Fruit fly (Drosophila melanogaster) whole organism, embryonic: ENCODE data around the gene NetB.

ENCODE experiments used
- Ada2b ChIP-seq: fragments of 200-800 bp; sonication (Bioruptor generic); IDR thresholded peaks from 2 replicates; pipeline ENCODE4 v1.3.6; 2022; ENCODE audit warnings: missing biosample characterization, missing genetic modification characterization
- Bteb2 ChIP-seq: fragments of 200-800 bp; sonication (Bioruptor generic); optimal IDR thresholded peaks from 2 replicates; lab custom pipeline; 2016; ENCODE audit warnings: missing biosample characterization, missing genetic modification characterization
- C15 ChIP-seq: fragments of 200-800 bp; sonication (Bioruptor generic); IDR thresholded peaks from 3 replicates; pipeline ENCODE4 v1.3.6; 2022; ENCODE audit warnings: missing biosample characterization, missing genetic modification characterization
- CG10462 ChIP-seq: fragments of 200-800 bp; sonication (Bioruptor generic); optimal IDR thresholded peaks from 2 replicates; lab custom pipeline; 2016; ENCODE audit warnings: missing biosample characterization, missing genetic modification characterization
- CG10565 ChIP-seq: fragments of 200-800 bp; sonication (Bioruptor generic); optimal IDR thresholded peaks from 3 replicates; lab custom pipeline; 2016; ENCODE audit warnings: missing biosample characterization, mild to moderate bottlenecking, missing genetic modification characterization
- CG11093 ChIP-seq: fragments of 200-800 bp; sonication (Bioruptor generic); IDR thresholded peaks from 3 replicates; pipeline ENCODE4 v1.3.6; 2022; ENCODE audit warnings: missing biosample characterization, missing genetic modification characterization
- CG12071 ChIP-seq: fragments of 200-800 bp; sonication (Bioruptor generic); optimal IDR thresholded peaks from 3 replicates; lab custom pipeline; 2018; ENCODE audit warnings: missing biosample characterization, mild to moderate bottlenecking, missing genetic modification characterization
- CG12104 ChIP-seq: fragments of 200-800 bp; sonication (Bioruptor generic); optimal IDR thresholded peaks from 3 replicates; lab custom pipeline; 2016; ENCODE audit warnings: missing biosample characterization, missing genetic modification characterization
- CG13624 ChIP-seq: fragments of 200-800 bp; sonication (Bioruptor generic); optimal IDR thresholded peaks from 2 replicates; lab custom pipeline; 2016; ENCODE audit warnings: missing biosample characterization, missing genetic modification characterization
- CG15269 ChIP-seq: fragments of 200-800 bp; sonication (Bioruptor generic); optimal IDR thresholded peaks from 2 replicates; lab custom pipeline; 2018; ENCODE audit warnings: missing biosample characterization, mild to moderate bottlenecking, missing genetic modification characterization, moderate library complexity
- CG17568 ChIP-seq: fragments of 200-800 bp; sonication (Bioruptor generic); optimal IDR thresholded peaks from 2 replicates; lab custom pipeline; 2018; ENCODE audit warnings: missing biosample characterization, mild to moderate bottlenecking, missing genetic modification characterization, moderate library complexity
- CG17612 ChIP-seq: fragments of 200-800 bp; sonication (Bioruptor generic); IDR thresholded peaks from 2 replicates; pipeline ENCODE4 v1.3.6; 2022; ENCODE audit warnings: missing biosample characterization, missing genetic modification characterization
- CG34224 ChIP-seq: fragments of 200-800 bp; sonication (Bioruptor generic); IDR thresholded peaks from 3 replicates; pipeline ENCODE4 v1.3.6; 2022; ENCODE audit warnings: missing biosample characterization, missing genetic modification characterization; ENCODE audit not compliant: partially characterized antibody
- CG34376 ChIP-seq: fragments of 200-800 bp; sonication (Bioruptor generic); optimal IDR thresholded peaks from 2 replicates; lab custom pipeline; 2018; ENCODE audit warnings: missing biosample characterization, mild to moderate bottlenecking, missing genetic modification characterization
- CG6791 ChIP-seq: fragments of 200-800 bp; sonication (Bioruptor generic); IDR thresholded peaks from 3 replicates; pipeline ENCODE4 v1.3.6; 2022; ENCODE audit warnings: missing biosample characterization, missing genetic modification characterization; ENCODE audit not compliant: partially characterized antibody
- CG7372 ChIP-seq: fragments of 200-800 bp; sonication (Bioruptor generic); IDR thresholded peaks from 2 replicates; pipeline ENCODE4 v1.3.6; 2022; ENCODE audit warnings: missing biosample characterization, missing genetic modification characterization
- CG8478 ChIP-seq: fragments of >200 bp; optimal IDR thresholded peaks from 2 replicates; lab custom pipeline; 2018
- Dfd ChIP-seq, 2 experiments: fragments of >200 bp; optimal IDR thresholded peaks; 2 replicates each; lab custom pipeline; 2017; ENCODE audit warnings: missing biosample characterization in 2 of 2, missing genetic modification characterization in 2 of 2
- Drgx ChIP-seq: fragments of 200-800 bp; sonication (Bioruptor generic); IDR thresholded peaks from 2 replicates; pipeline ENCODE4 v1.3.6; 2022; ENCODE audit warnings: missing biosample characterization, missing genetic modification characterization
- Ets97D ChIP-seq: fragments of 200-800 bp; sonication (Bioruptor generic); optimal IDR thresholded peaks from 3 replicates; lab custom pipeline; 2016; ENCODE audit warnings: missing biosample characterization, missing genetic modification characterization
- GATAe ChIP-seq: fragments of 200-800 bp; sonication (Bioruptor generic); conservative IDR thresholded peaks from 2 replicates; pipeline ENCODE4 v1.3.6; 2022; ENCODE audit warnings: missing biosample characterization, missing genetic modification characterization
- HHEX ChIP-seq: fragments of 200-800 bp; sonication (Bioruptor generic); optimal IDR thresholded peaks from 3 replicates; lab custom pipeline; 2017; ENCODE audit warnings: missing biosample characterization, mild to moderate bottlenecking, missing genetic modification characterization, missing genetic modification reagents
- HmgD ChIP-seq: fragments of 200-800 bp; sonication (Bioruptor generic); optimal IDR thresholded peaks from 3 replicates; lab custom pipeline; 2016; ENCODE audit warnings: missing biosample characterization, missing genetic modification characterization
- Lhr ChIP-seq: fragments of 200-800 bp; sonication (Bioruptor generic); optimal IDR thresholded peaks from 3 replicates; lab custom pipeline; 2017; ENCODE audit warnings: mild to moderate bottlenecking, missing biosample characterization, missing genetic modification reagents, missing genetic modification characterization
- Lim3 ChIP-seq: fragments of 200-800 bp; sonication (Bioruptor generic); IDR thresholded peaks from 2 replicates; pipeline ENCODE4 v1.3.6; 2022; ENCODE audit warnings: missing biosample characterization, missing genetic modification characterization
- Mad ChIP-seq: fragments of 200-800 bp; sonication (Bioruptor generic); optimal IDR thresholded peaks from 2 replicates; lab custom pipeline; 2016; ENCODE audit warnings: missing biosample characterization, missing genetic modification characterization
- Myb ChIP-seq: fragments of 200-800 bp; sonication (Bioruptor generic); optimal IDR thresholded peaks from 2 replicates; lab custom pipeline; 2016; ENCODE audit warnings: missing biosample characterization, missing genetic modification characterization
- NC2α ChIP-seq: fragments of 200-800 bp; sonication (Bioruptor generic); optimal IDR thresholded peaks from 2 replicates; lab custom pipeline; 2016; ENCODE audit warnings: missing biosample characterization, missing genetic modification characterization
- NC2β ChIP-seq: fragments of 200-800 bp; sonication (Bioruptor generic); optimal IDR thresholded peaks from 2 replicates; lab custom pipeline; 2016; ENCODE audit warnings: missing biosample characterization, missing genetic modification characterization
- Pdp1 ChIP-seq, 2 experiments: fragments of 200-800 bp; sonication (Bioruptor generic); optimal IDR thresholded peaks; 3 replicates each; lab custom pipeline; 2016; ENCODE audit warnings: missing biosample characterization in 2 of 2, missing genetic modification characterization in 2 of 2, mild to moderate bottlenecking in 1 of 2, moderate library complexity in 1 of 2
- Poxn ChIP-seq: fragments of 200-800 bp; sonication (Bioruptor generic); IDR thresholded peaks from 2 replicates; pipeline ENCODE4 v1.3.6; 2022; ENCODE audit warnings: missing biosample characterization, missing genetic modification characterization
- Xbp1 ChIP-seq: fragments of 200-800 bp; sonication (Bioruptor generic); optimal IDR thresholded peaks from 3 replicates; lab custom pipeline; 2016; ENCODE audit warnings: missing biosample characterization, mild to moderate bottlenecking, missing genetic modification characterization
- bab2 ChIP-seq: fragments of 200-800 bp; sonication (Bioruptor generic); optimal IDR thresholded peaks from 2 replicates; lab custom pipeline; 2016; ENCODE audit warnings: missing biosample characterization, missing genetic modification characterization
- bcd ChIP-seq: fragments of 200-800 bp; sonication (Bioruptor generic); optimal IDR thresholded peaks from 2 replicates; lab custom pipeline; 2017; ENCODE audit warnings: missing biosample characterization, mild to moderate bottlenecking, missing genetic modification characterization
- chinmo ChIP-seq: fragments of 200-800 bp; sonication (Bioruptor generic); IDR thresholded peaks from 4 replicates; pipeline ENCODE4 v1.3.6; 2022; ENCODE audit warnings: missing biosample characterization, missing genetic modification characterization; ENCODE audit not compliant: partially characterized antibody
- croc ChIP-seq: fragments of 200-800 bp; sonication (Bioruptor generic); conservative IDR thresholded peaks from 3 replicates; pipeline ENCODE4 v1.3.6; 2022; ENCODE audit warnings: missing biosample characterization, missing genetic modification characterization
- dmrt11E ChIP-seq: fragments of 200-800 bp; sonication (Bioruptor generic); optimal IDR thresholded peaks from 3 replicates; lab custom pipeline; 2018; ENCODE audit warnings: missing biosample characterization, mild to moderate bottlenecking, missing genetic modification characterization, moderate library complexity
- eve ChIP-seq, 2 experiments: fragments of >200 bp; optimal IDR thresholded peaks; 2 replicates each; lab custom pipeline; 2017; ENCODE audit warnings: missing biosample characterization in 2 of 2, missing genetic modification characterization in 2 of 2
- jigr1 ChIP-seq: fragments of 200-800 bp; sonication (Bioruptor generic); IDR thresholded peaks from 3 replicates; pipeline ENCODE4 v1.3.6; 2022; ENCODE audit warnings: missing biosample characterization, missing genetic modification characterization
- lilli ChIP-seq: fragments of 200-800 bp; sonication (Bioruptor generic); optimal IDR thresholded peaks from 3 replicates; lab custom pipeline; 2016; ENCODE audit warnings: missing biosample characterization, missing genetic modification characterization
- nmo ChIP-seq: fragments of 200-800 bp; sonication (Bioruptor generic); optimal IDR thresholded peaks from 2 replicates; lab custom pipeline; 2018; ENCODE audit warnings: missing biosample characterization, mild to moderate bottlenecking, missing genetic modification characterization, moderate library complexity
- p53 ChIP-seq: fragments of 200-800 bp; sonication (Bioruptor generic); optimal IDR thresholded peaks from 2 replicates; lab custom pipeline; 2016; ENCODE audit warnings: missing biosample characterization, missing genetic modification characterization
- peb ChIP-seq: fragments of 200-800 bp; sonication (Bioruptor generic); IDR thresholded peaks from 2 replicates; pipeline ENCODE4 v1.3.6; 2022; ENCODE audit warnings: missing biosample characterization, missing genetic modification characterization
- pfk ChIP-seq: fragments of 200-800 bp; sonication (Bioruptor generic); optimal IDR thresholded peaks from 2 replicates; lab custom pipeline; 2018; ENCODE audit warnings: missing biosample characterization, mild to moderate bottlenecking, missing genetic modification characterization, moderate library complexity
- pum ChIP-seq: fragments of 200-800 bp; sonication (Bioruptor generic); optimal IDR thresholded peaks from 2 replicates; lab custom pipeline; 2016; ENCODE audit warnings: missing biosample characterization, missing genetic modification characterization
- ranshi ChIP-seq: fragments of 200-800 bp; sonication (Bioruptor generic); IDR thresholded peaks from 2 replicates; pipeline ENCODE4 v1.3.6; 2022; ENCODE audit warnings: missing biosample characterization, missing genetic modification characterization
- row ChIP-seq: fragments of 200-800 bp; sonication (Bioruptor generic); IDR thresholded peaks from 3 replicates; pipeline ENCODE4 v1.3.6; 2022; ENCODE audit warnings: missing biosample characterization, missing genetic modification characterization
- salm ChIP-seq: fragments of 200-800 bp; sonication (Bioruptor generic); optimal IDR thresholded peaks from 2 replicates; lab custom pipeline; 2018; ENCODE audit warnings: missing biosample characterization, mild to moderate bottlenecking, missing genetic modification characterization
- toy ChIP-seq: fragments of 200-800 bp; sonication (Bioruptor generic); IDR thresholded peaks from 2 replicates; pipeline ENCODE4 v1.3.6; 2022; ENCODE audit warnings: missing biosample characterization, missing genetic modification characterization
- tup ChIP-seq: fragments of 200-800 bp; sonication (Bioruptor generic); optimal IDR thresholded peaks from 2 replicates; lab custom pipeline; 2016; ENCODE audit warnings: missing biosample characterization, mild to moderate bottlenecking, missing genetic modification characterization, moderate library complexity
- vvl ChIP-seq: fragments of 200-800 bp; sonication (Bioruptor generic); IDR thresholded peaks from 2 replicates; pipeline ENCODE4 v1.3.6; 2022; ENCODE audit warnings: missing biosample characterization, missing genetic modification characterization
- yki ChIP-seq: fragments of >200 bp; optimal IDR thresholded peaks from 3 replicates; lab custom pipeline; 2018
- z ChIP-seq: fragments of 200-800 bp; sonication (Bioruptor generic); IDR thresholded peaks from 3 replicates; pipeline ENCODE4 v1.3.6; 2022; ENCODE audit warnings: missing biosample characterization, missing genetic modification characterization

Gene NetB

dm6 chrX:14743819-14744218 lies 5.4 kb downstream of the NetB start (continued):
- TF ChIP-seq Lim3 (GFP tag; lab: Robert Waterston, UW) (no peak), CG12071 (no peak), Ada2b (GFP tag; lab: Robert Waterston, UW) (peak; percentile 56; the same call in 1 of the 2 replicates), chinmo (GFP tag; lab: Robert Waterston, UW) (no peak), Xbp1 (GFP tag; lab: Kevin White, UChicago) (peak; percentile 33), GATAe (no peak), NC2α (GFP tag; lab: Kevin White, UChicago) (no peak), Pdp1 (GFP tag; optimal IDR thresholded peaks at IDR 0.05; lab: Kevin White, UChicago) (no peak), ranshi (GFP tag; lab: Robert Waterston, UW) (peak; percentile 46; the same call in 1 of the 2 replicates), salm (no peak), Poxn (no peak), CG13624 (no peak), Bteb2 (GFP tag; lab: Kevin White, UChicago) (no peak), CG10565 (GFP tag; lab: Kevin White, UChicago) (no peak), toy (GFP tag; lab: Robert Waterston, UW) (no peak), bab2 (GFP tag; lab: Kevin White, UChicago) (no peak), jigr1 (GFP tag; lab: Robert Waterston, UW) (no peak; the same call in 2 of the 3 replicates), Ets97D (GFP tag; lab: Kevin White, UChicago) (peak; percentile 10), CG10462 (GFP tag; lab: Kevin White, UChicago) (no peak), eve (GFP tag; optimal IDR thresholded peaks at IDR 0.05; lab: Kevin White, UChicago) (peak in 1 of 2 experiments; percentile 47), bcd (GFP tag; lab: Kevin White, UChicago) (peak; percentile 43), CG34376 (GFP tag; lab: Kevin White, UChicago) (no peak), CG17612 (no peak), z (GFP tag; lab: Robert Waterston, UW) (no peak), Lhr (GFP tag; lab: Kevin White, UChicago) (no peak), pfk (GFP tag; lab: Kevin White, UChicago) (no peak), HmgD (GFP tag; lab: Kevin White, UChicago) (no peak), p53 (no peak), CG15269 (peak; percentile 55), Myb (GFP tag; lab: Kevin White, UChicago) (no peak), nmo (GFP tag; lab: Kevin White, UChicago) (peak; percentile 83), yki (lab: Kevin White, UChicago) (no peak), CG7372 (GFP tag; lab: Robert Waterston, UW) (no peak), lilli (GFP tag; lab: Kevin White, UChicago) (no peak), row (GFP tag; lab: Robert Waterston, UW) (peak; percentile 80), tup (GFP tag; lab: Kevin White, UChicago) (no peak), C15 (GFP tag; lab: Robert Waterston, UW) (no peak), CG11093 (GFP tag; lab: Robert Waterston, UW) (no peak), CG12104 (peak; percentile 3), Drgx (peak; percentile 19; the same call in 1 of the 2 replicates), CG8478 (no peak), CG17568 (GFP tag; lab: Kevin White, UChicago) (no peak), CG6791 (GFP tag; lab: Robert Waterston, UW) (no peak), Dfd (GFP tag; optimal IDR thresholded peaks at IDR 0.05; lab: Kevin White, UChicago) (no peak), HHEX (GFP tag; lab: Kevin White, UChicago) (peak; percentile 41), croc (peak; percentile 55; the same call in 2 of the 3 replicates), CG34224 (GFP tag; lab: Robert Waterston, UW) (no peak), peb (GFP tag; lab: Robert Waterston, UW) (no peak), pum (peak; percentile 5), vvl (GFP tag; lab: Robert Waterston, UW) (peak; percentile 45), Mad (GFP tag; lab: Kevin White, UChicago) (no peak), NC2β (GFP tag; lab: Kevin White, UChicago) (peak; percentile 17), dmrt11E (tag; lab: Kevin White, UChicago) (peak; percentile 77)
